Worm (Caenorhabditis elegans) whole organism, L3 larva: ENCODE results near the gene Y37A1A.2.

Source experiments
- R02D3.7 ChIP-seq: fragments of 150-350 bp; optimal IDR thresholded peaks from 2 replicates; lab custom pipeline; 2014; ENCODE audit warnings: missing biosample characterization, missing genetic modification characterization
- ZK546.5 ChIP-seq: sonication (generic microtip); optimal IDR thresholded peaks from 2 replicates; lab custom pipeline; 2017; ENCODE audit warnings: missing biosample characterization, missing genetic modification characterization
- aly-2 ChIP-seq: fragments of 150-350 bp; optimal IDR thresholded peaks from 2 replicates; lab custom pipeline; 2014; ENCODE audit warnings: missing biosample characterization, missing genetic modification characterization
- ama-1 ChIP-seq: fragments of 150-350 bp; optimal IDR thresholded peaks from 2 replicates; lab custom pipeline; 2018
- ceh-28 ChIP-seq: fragments of 150-350 bp; optimal IDR thresholded peaks from 2 replicates; lab custom pipeline; 2014; ENCODE audit warnings: missing biosample characterization, missing genetic modification reagents, missing genetic modification characterization
- daf-12 ChIP-seq: fragments of 150-350 bp; optimal IDR thresholded peaks from 2 replicates; lab custom pipeline; 2014; ENCODE audit warnings: missing biosample characterization, missing genetic modification reagents, missing genetic modification characterization
- egl-27 ChIP-seq: sonication (generic microtip); optimal IDR thresholded peaks from 4 replicates; lab custom pipeline; 2017; ENCODE audit warnings: missing biosample characterization, missing genetic modification reagents, missing genetic modification characterization
- egl-5 ChIP-seq: fragments of 150-350 bp; optimal IDR thresholded peaks from 2 replicates; lab custom pipeline; 2017; ENCODE audit warnings: missing biosample characterization, missing genetic modification reagents, missing genetic modification characterization, inconsistent platforms
- elt-1 ChIP-seq: fragments of 150-350 bp; optimal IDR thresholded peaks from 2 replicates; lab custom pipeline; 2014; ENCODE audit warnings: missing biosample characterization, missing genetic modification characterization
- eor-1 ChIP-seq, 2 experiments: fragments of 150-350 bp; optimal IDR thresholded peaks; 2 replicates each; lab custom pipeline; 2014 to 2018; ENCODE audit warnings: missing biosample characterization in 2 of 2, missing genetic modification characterization in 2 of 2
- fkh-2 ChIP-seq: fragments of 150-350 bp; optimal IDR thresholded peaks from 2 replicates; lab custom pipeline; 2014; ENCODE audit warnings: missing biosample characterization, missing genetic modification reagents, missing genetic modification characterization
- fos-1 ChIP-seq: fragments of 150-350 bp; optimal IDR thresholded peaks from 2 replicates; lab custom pipeline; 2014; ENCODE audit warnings: missing biosample characterization, missing genetic modification characterization
- jun-1 ChIP-seq: fragments of 150-350 bp; optimal IDR thresholded peaks from 2 replicates; lab custom pipeline; 2014; ENCODE audit warnings: missing biosample characterization, missing genetic modification reagents, missing genetic modification characterization
- lsy-12 ChIP-seq: sonication (generic microtip); optimal IDR thresholded peaks from 2 replicates; lab custom pipeline; 2016; ENCODE audit warnings: mild to moderate bottlenecking, missing genetic modification characterization, missing compliant biosample characterization
- mdl-1 ChIP-seq: fragments of 150-350 bp; optimal IDR thresholded peaks from 2 replicates; lab custom pipeline; 2014; ENCODE audit warnings: missing biosample characterization, missing genetic modification characterization
- mml-1 ChIP-seq: fragments of 150-350 bp; sonication (generic microtip); optimal IDR thresholded peaks from 3 replicates; lab custom pipeline; 2014; ENCODE audit warnings: missing biosample characterization, missing genetic modification characterization
- nfya-1 ChIP-seq: sonication (generic microtip); optimal IDR thresholded peaks from 2 replicates; lab custom pipeline; 2017; ENCODE audit warnings: missing genetic modification characterization, mild to moderate bottlenecking, missing compliant biosample characterization, antibody characterized with exemption, moderate library complexity; ENCODE audit not compliant: insufficient read depth
- nhr-23 ChIP-seq: fragments of 150-350 bp; optimal IDR thresholded peaks from 2 replicates; lab custom pipeline; 2014; ENCODE audit warnings: missing biosample characterization, missing genetic modification reagents, missing genetic modification characterization
- nhr-25 ChIP-seq: sonication (generic microtip); optimal IDR thresholded peaks from 2 replicates; lab custom pipeline; 2017; ENCODE audit warnings: missing biosample characterization, missing genetic modification characterization
- nhr-43 ChIP-seq: sonication (generic microtip); optimal IDR thresholded peaks from 2 replicates; lab custom pipeline; 2016; ENCODE audit warnings: mild to moderate bottlenecking, missing genetic modification characterization, missing compliant biosample characterization; ENCODE audit not compliant: poor library complexity, severe bottlenecking
- nhr-67 ChIP-seq: fragments of 150-350 bp; optimal IDR thresholded peaks from 2 replicates; lab custom pipeline; 2014; ENCODE audit warnings: missing biosample characterization, missing genetic modification characterization
- nhr-77 ChIP-seq: fragments of 150-350 bp; optimal IDR thresholded peaks from 2 replicates; lab custom pipeline; 2014; ENCODE audit warnings: missing biosample characterization, missing genetic modification characterization
- pha-4 ChIP-seq: fragments of 150-350 bp; optimal IDR thresholded peaks from 2 replicates; lab custom pipeline; 2014; ENCODE audit warnings: missing biosample characterization, missing genetic modification reagents, missing genetic modification characterization
- sea-2 ChIP-seq: fragments of 150-350 bp; sonication (generic microtip); optimal IDR thresholded peaks from 4 replicates; lab custom pipeline; 2014; ENCODE audit warnings: missing biosample characterization, missing genetic modification reagents, missing genetic modification characterization
- tbx-2 ChIP-seq: sonication (generic microtip); optimal IDR thresholded peaks from 2 replicates; lab custom pipeline; 2016; ENCODE audit warnings: mild to moderate bottlenecking, missing genetic modification characterization, missing compliant biosample characterization
- unc-39 ChIP-seq: sonication (generic microtip); optimal IDR thresholded peaks from 4 replicates; lab custom pipeline; 2017; ENCODE audit warnings: missing biosample characterization, missing genetic modification characterization
- unc-62 ChIP-seq: fragments of 150-350 bp; sonication (generic microtip); optimal IDR thresholded peaks from 4 replicates; lab custom pipeline; 2014; ENCODE audit warnings: missing biosample characterization, missing genetic modification reagents, missing genetic modification characterization

Gene Y37A1A.2

ce11 chrIV:13866754-13867153, 46.1 kb downstream of the Y37A1A.2 start, which contains the start of gene B0513.90:
Gene B0513.90, plus strand, starts transcription at chrIV:13867054.
- no peak for TF ChIP-seq unc-62 (GFP tag; lab: Kevin White, UChicago)
- TF ChIP-seq nhr-43 (tag; lab: Kevin White, UChicago): no peak
- no peak for TF ChIP-seq aly-2 (tag; lab: Kevin White, UChicago)
- no peak for TF ChIP-seq R02D3.7
- TF ChIP-seq fkh-2 (tag; lab: Kevin White, UChicago): no peak
- TF ChIP-seq nhr-25 (tag; lab: Kevin White, UChicago): no peak
- TF ChIP-seq jun-1 (tag; lab: Kevin White, UChicago): no peak
- no peak for TF ChIP-seq fos-1 (tag; lab: Kevin White, UChicago)
- TF ChIP-seq daf-12 (tag; lab: Kevin White, UChicago): no peak
- TF ChIP-seq sea-2 (GFP tag; lab: Kevin White, UChicago): no peak
- TF ChIP-seq ama-1: no peak
- TF ChIP-seq egl-27 (tag; lab: Kevin White, UChicago): no peak
- TF ChIP-seq mml-1 (tag; lab: Kevin White, UChicago): no peak
- TF ChIP-seq elt-1 (tag; lab: Kevin White, UChicago): no peak
- TF ChIP-seq unc-39: no peak
- no peak for TF ChIP-seq pha-4 (tag; lab: Kevin White, UChicago)

ce11 chrIV:13865172-13865571, 47.7 kb downstream of the Y37A1A.2 start, which contains the start of gene vamp-8:
Gene vamp-8, minus strand, starts transcription at chrIV:13865196.
- TF ChIP-seq pha-4 (tag; lab: Kevin White, UChicago): peak; percentile 100
- TF ChIP-seq fkh-2 (tag; lab: Kevin White, UChicago): no peak

- TF ChIP-seq tbx-2 (tag; lab: Kevin White, UChicago) (no peak), nhr-77 (no peak), ceh-28 (tag; lab: Kevin White, UChicago) (no peak), nhr-23 (no peak), eor-1 (tag; optimal IDR thresholded peaks at IDR 0.05; lab: Kevin White, UChicago) (no peak), mdl-1 (tag; lab: Kevin White, UChicago) (no peak), ama-1 (no peak), jun-1 (tag; lab: Kevin White, UChicago) (no peak), aly-2 (tag; lab: Kevin White, UChicago) (no peak), egl-5 (tag; lab: Kevin White, UChicago) (no peak), fkh-2 (tag; lab: Kevin White, UChicago) (no peak), ZK546.5 (no peak), lsy-12 (tag; lab: Kevin White, UChicago) (no peak), nhr-67 (tag; lab: Kevin White, UChicago) (no peak), nfya-1 (no peak)
Measured at ce11 chrIV:13860459-13860858, 52.4 kb downstream of the Y37A1A.2 start.
